Worm (Caenorhabditis elegans) whole organism, L2 larva: ENCODE measurements around the gene etr-1.

Source experiments
- R02D3.7 ChIP-seq: fragments of 150-350 bp; optimal IDR thresholded peaks from 2 replicates; lab custom pipeline; 2014; ENCODE audit warnings: missing biosample characterization, missing genetic modification characterization
- Y55F3AM.14 ChIP-seq: fragments of 200-800 bp; sonication (Bioruptor generic); optimal IDR thresholded peaks from 2 replicates; lab custom pipeline; 2018; ENCODE audit warnings: mild to moderate bottlenecking, missing genetic modification characterization, missing compliant biosample characterization
- ZK546.5 ChIP-seq: sonication (generic microtip); optimal IDR thresholded peaks from 2 replicates; lab custom pipeline; 2017; ENCODE audit warnings: missing biosample characterization, missing genetic modification characterization
- crh-2 ChIP-seq: sonication (generic microtip); optimal IDR thresholded peaks from 2 replicates; lab custom pipeline; 2017; ENCODE audit warnings: missing biosample characterization, missing genetic modification characterization
- dmd-4 ChIP-seq: sonication (generic microtip); optimal IDR thresholded peaks from 2 replicates; lab custom pipeline; 2017; ENCODE audit warnings: missing biosample characterization, missing genetic modification characterization
- egl-27 ChIP-seq: sonication (generic microtip); optimal IDR thresholded peaks from 3 replicates; lab custom pipeline; 2017; ENCODE audit warnings: missing biosample characterization, missing genetic modification reagents, missing genetic modification characterization
- elt-3 ChIP-seq: sonication (generic microtip); optimal IDR thresholded peaks from 2 replicates; lab custom pipeline; 2017; ENCODE audit warnings: missing biosample characterization, missing genetic modification characterization
- fos-1 ChIP-seq: fragments of 150-350 bp; optimal IDR thresholded peaks from 2 replicates; lab custom pipeline; 2014; ENCODE audit warnings: missing biosample characterization, missing genetic modification characterization
- gmeb-1 ChIP-seq: fragments of 150-350 bp; optimal IDR thresholded peaks from 2 replicates; lab custom pipeline; 2014; ENCODE audit warnings: missing biosample characterization, missing genetic modification characterization
- lin-11 ChIP-seq: fragments of 150-350 bp; sonication (generic microtip); optimal IDR thresholded peaks from 2 replicates; lab custom pipeline; 2014; ENCODE audit warnings: missing biosample characterization, missing genetic modification characterization, inconsistent platforms, mixed read lengths
- lin-39 ChIP-seq: fragments of 150-350 bp; optimal IDR thresholded peaks from 2 replicates; lab custom pipeline; 2014; ENCODE audit warnings: missing biosample characterization, missing genetic modification reagents, missing genetic modification characterization
- mbf-1 ChIP-seq: sonication (generic microtip); optimal IDR thresholded peaks from 2 replicates; lab custom pipeline; 2017; ENCODE audit warnings: missing biosample characterization, missing genetic modification characterization
- mdl-1 ChIP-seq, 2 experiments: fragments of 150-350 bp in 1 of 2; sonication (generic microtip) in 1 of 2; optimal IDR thresholded peaks; 2 replicates each; lab custom pipeline; 2017; ENCODE audit warnings: missing biosample characterization in 2 of 2, missing genetic modification characterization in 2 of 2
- nhr-129 ChIP-seq: fragments of 150-350 bp; optimal IDR thresholded peaks from 2 replicates; lab custom pipeline; 2014; ENCODE audit warnings: missing biosample characterization, missing genetic modification characterization
- sma-3 ChIP-seq: sonication (generic microtip); optimal IDR thresholded peaks from 2 replicates; lab custom pipeline; 2016; ENCODE audit warnings: missing genetic modification reagents, missing genetic modification characterization, missing compliant biosample characterization
- sma-9 ChIP-seq, 2 experiments: fragments of 150-350 bp in 1 of 2; sonication (generic microtip) in 1 of 2; optimal IDR thresholded peaks; 2 replicates each; lab custom pipeline; 2014 to 2016; ENCODE audit warnings: missing genetic modification characterization in 2 of 2, mild to moderate bottlenecking in 1 of 2, missing biosample characterization in 1 of 2, missing compliant biosample characterization in 1 of 2, missing genetic modification reagents in 1 of 2, moderate library complexity in 1 of 2
- snpc-4 ChIP-seq: fragments of 150-350 bp; optimal IDR thresholded peaks from 2 replicates; lab custom pipeline; 2014; ENCODE audit warnings: missing biosample characterization, missing genetic modification characterization
- unc-39 ChIP-seq: fragments of 150-350 bp; optimal IDR thresholded peaks from 2 replicates; lab custom pipeline; 2014; ENCODE audit warnings: missing biosample characterization, missing genetic modification characterization
- unc-55 ChIP-seq: fragments of 150-350 bp; sonication (generic microtip); optimal IDR thresholded peaks from 3 replicates; lab custom pipeline; 2014; ENCODE audit warnings: missing biosample characterization, missing genetic modification reagents, missing genetic modification characterization
- ztf-1 ChIP-seq: fragments of 200-800 bp; sonication (Bioruptor generic); conservative IDR thresholded peaks from 2 replicates; pipeline ENCODE4 v1.3.6; 2022; ENCODE audit warnings: missing genetic modification characterization, missing compliant biosample characterization
- ztf-11 ChIP-seq: sonication (generic microtip); optimal IDR thresholded peaks from 2 replicates; lab custom pipeline; 2017; ENCODE audit warnings: missing biosample characterization, missing genetic modification characterization
- ztf-4 ChIP-seq: fragments of 150-350 bp; optimal IDR thresholded peaks from 2 replicates; lab custom pipeline; 2014; ENCODE audit warnings: missing biosample characterization, missing genetic modification characterization

etr-1 gene

ce11 chrII:217308-217707 lies 55.1 kb downstream of the etr-1 start:
- TF ChIP-seq ztf-4 (no peak), nhr-129 (tag; lab: Kevin White, UChicago) (no peak), mbf-1 (tag; lab: Kevin White, UChicago) (no peak), sma-3 (GFP tag; lab: Kevin White, UChicago) (no peak), lin-39 (tag; lab: Kevin White, UChicago) (no peak), snpc-4 (tag; lab: Kevin White, UChicago) (no peak), ZK546.5 (tag; lab: Kevin White, UChicago) (no peak), R02D3.7 (tag; lab: Kevin White, UChicago) (no peak), egl-27 (tag; lab: Kevin White, UChicago) (no peak), elt-3 (no peak), unc-39 (tag; lab: Kevin White, UChicago) (no peak), lin-11 (no peak), unc-55 (GFP tag; lab: Kevin White, UChicago) (no peak), dmd-4 (tag; lab: Kevin White, UChicago) (no peak), mdl-1 (tag; optimal IDR thresholded peaks at IDR 0.05; lab: Kevin White, UChicago) (no peak), crh-2 (no peak), gmeb-1 (tag; lab: Kevin White, UChicago) (no peak), sma-9 (GFP tag; optimal IDR thresholded peaks at IDR 0.05; lab: Kevin White, UChicago) (no peak), sma-9 (tag; optimal IDR thresholded peaks at IDR 0.05; lab: Kevin White, UChicago) (no peak)

- TF ChIP-seq ZK546.5 (tag; lab: Kevin White, UChicago) (no peak), ztf-11 (tag; lab: Kevin White, UChicago) (no peak), fos-1 (tag; lab: Kevin White, UChicago) (no peak), ztf-1 (GFP tag; lab: Robert Waterston, UW) (0 out of 2 replicates have a peak, but pooled peaks have one; percentile 40), crh-2 (no peak), unc-39 (tag; lab: Kevin White, UChicago) (no peak), Y55F3AM.14 (peak; percentile 4)
Measured at ce11 chrII:219846-220503, 57.8 kb downstream of the etr-1 start.
